Worm (Caenorhabditis elegans): ENCODE data around the gene H43I07.1.

ce11 chrV:4219342-4219741 lies 14.8 kb downstream of the H43I07.1 start, which contains the start of gene nlp-9:
- TF ChIP-seq lin-29 (GFP tag; IDR thresholded peaks at IDR 0.05): no peak
- TF ChIP-seq daf-8 (GFP tag; IDR thresholded peaks at IDR 0.05): no peak
- no peak for TF ChIP-seq unc-62 (GFP tag; optimal IDR thresholded peaks at IDR 0.05 in 1 of 2)
- no peak for TF ChIP-seq unc-62 (tag; optimal IDR thresholded peaks at IDR 0.05)
- no peak for TF ChIP-seq nhr-237 (tag; optimal IDR thresholded peaks at IDR 0.05)
- no peak for TF ChIP-seq ztf-11 (tag; optimal IDR thresholded peaks at IDR 0.05)
- TF ChIP-seq ama-1 (optimal IDR thresholded peaks at IDR 0.05): no peak
- TF ChIP-seq lin-13 (GFP tag; optimal IDR thresholded peaks at IDR 0.05): no peak
- no peak for TF ChIP-seq mxl-3 (GFP tag; optimal IDR thresholded peaks at IDR 0.05)
- TF ChIP-seq spr-1 (tag; optimal IDR thresholded peaks at IDR 0.05): no peak
- no peak for TF ChIP-seq nhr-11 (tag; optimal IDR thresholded peaks at IDR 0.05)
- no peak for TF ChIP-seq nhr-48 (tag; optimal IDR thresholded peaks at IDR 0.05)
- no peak for TF ChIP-seq ztf-7 (tag; optimal IDR thresholded peaks at IDR 0.05)
- TF ChIP-seq lim-7 (GFP tag; IDR thresholded peaks at IDR 0.05): no peak
- TF ChIP-seq tra-1 (GFP tag; IDR thresholded peaks at IDR 0.05): no peak
